Worm (Caenorhabditis elegans) whole organism, young adult: ENCODE results near the gene R07B1.13.

Source experiments
- F39B2.1 ChIP-seq: fragments of 200-800 bp; sonication (Bioruptor generic); IDR thresholded peaks from 2 replicates; pipeline ENCODE4 v1.3.6; 2022; ENCODE audit warnings: missing genetic modification reagents, missing genetic modification characterization, missing compliant biosample characterization
- F52B5.7 ChIP-seq: sonication (generic microtip); optimal IDR thresholded peaks from 2 replicates; lab custom pipeline; 2016; ENCODE audit warnings: mild to moderate bottlenecking, missing genetic modification characterization, missing compliant biosample characterization
- T26A5.8 ChIP-seq: sonication (generic microtip); optimal IDR thresholded peaks from 2 replicates; lab custom pipeline; 2016; ENCODE audit warnings: missing genetic modification characterization, missing compliant biosample characterization
- Y95B8A.8 ChIP-seq: fragments of 200-800 bp; sonication (Bioruptor generic); IDR thresholded peaks from 2 replicates; pipeline ENCODE4 v1.3.6; 2022; ENCODE audit warnings: missing genetic modification reagents, missing genetic modification characterization, missing compliant biosample characterization
- ZK185.1 ChIP-seq: sonication (generic microtip); optimal IDR thresholded peaks from 2 replicates; lab custom pipeline; 2016; ENCODE audit warnings: mild to moderate bottlenecking, missing genetic modification characterization, missing compliant biosample characterization; ENCODE audit not compliant: poor library complexity, severe bottlenecking
- atf-7 ChIP-seq: sonication (generic microtip); optimal IDR thresholded peaks from 2 replicates; lab custom pipeline; 2017; ENCODE audit warnings: mild to moderate bottlenecking, missing genetic modification characterization, missing compliant biosample characterization
- attf-3 ChIP-seq: fragments of 200-800 bp; sonication (Bioruptor generic); conservative IDR thresholded peaks from 2 replicates; pipeline ENCODE4 v1.3.6; 2022; ENCODE audit warnings: missing genetic modification reagents, missing genetic modification characterization, missing compliant biosample characterization
- ceh-40 ChIP-seq: fragments of 200-800 bp; sonication (Bioruptor generic); IDR thresholded peaks from 2 replicates; pipeline ENCODE4 v1.3.6; 2022; ENCODE audit warnings: missing genetic modification characterization, missing compliant biosample characterization
- egl-18 ChIP-seq: fragments of 200-800 bp; sonication (Bioruptor generic); IDR thresholded peaks from 2 replicates; pipeline ENCODE4 v1.3.6; 2022; ENCODE audit warnings: missing genetic modification reagents, missing genetic modification characterization, missing compliant biosample characterization
- hrde-1 ChIP-seq: sonication (generic microtip); optimal IDR thresholded peaks from 2 replicates; lab custom pipeline; 2016; ENCODE audit warnings: missing genetic modification characterization, mild to moderate bottlenecking, missing compliant biosample characterization, moderate library complexity, missing genotype, missing genetic modification reagents, borderline replicate concordance
- let-526 ChIP-seq: fragments of 200-800 bp; sonication (Bioruptor generic); IDR thresholded peaks from 2 replicates; pipeline ENCODE4 v1.3.6; 2022; ENCODE audit warnings: missing genetic modification reagents, missing genetic modification characterization, missing compliant biosample characterization
- let-607 ChIP-seq, 2 experiments: fragments of 200-800 bp in 1 of 2; sonication (Bioruptor generic) in 1 of 2; sonication (generic microtip) in 1 of 2; optimal IDR thresholded peaks; 2 replicates each; lab custom pipeline; 2016 to 2018; ENCODE audit warnings: mild to moderate bottlenecking in 2 of 2, missing compliant biosample characterization in 2 of 2, missing genetic modification characterization in 2 of 2, moderate library complexity in 2 of 2, missing genotype in 1 of 2
- nfya-1 ChIP-seq: sonication (generic microtip); optimal IDR thresholded peaks from 2 replicates; lab custom pipeline; 2017; ENCODE audit warnings: antibody characterized with exemption, missing compliant biosample characterization, missing genetic modification characterization, borderline replicate concordance; ENCODE audit not compliant: insufficient read depth
- nfya-2 ChIP-seq: fragments of 200-800 bp; sonication (Bioruptor generic); IDR thresholded peaks from 2 replicates; pipeline ENCODE4 v1.3.6; 2022; ENCODE audit warnings: missing genetic modification reagents, missing genetic modification characterization, missing compliant biosample characterization
- nhr-179 ChIP-seq: sonication (generic microtip); optimal IDR thresholded peaks from 2 replicates; lab custom pipeline; 2016; ENCODE audit warnings: mild to moderate bottlenecking, missing genetic modification characterization, missing compliant biosample characterization
- snpc-1.3 ChIP-seq: sonication (generic microtip); optimal IDR thresholded peaks from 2 replicates; lab custom pipeline; 2017; ENCODE audit warnings: missing genetic modification characterization, mild to moderate bottlenecking, missing compliant biosample characterization, antibody characterized with exemption, moderate library complexity, missing genotype, missing genetic modification reagents; ENCODE audit not compliant: insufficient read depth
- snpc-4 ChIP-seq, 5 experiments: fragments of 150-350 bp in 1 of 5; sonication (generic microtip) in 4 of 5; optimal IDR thresholded peaks; 2 replicates each; lab custom pipeline; 2014 to 2018; ENCODE audit warnings: missing genetic modification characterization in 5 of 5, missing biosample characterization in 3 of 5, antibody characterized with exemption in 2 of 5, mild to moderate bottlenecking in 2 of 5, missing compliant biosample characterization in 2 of 5, missing genotype in 2 of 5, moderate library complexity in 2 of 5, missing genetic modification reagents in 1 of 5
- unc-62 ChIP-seq: fragments of 150-350 bp; optimal IDR thresholded peaks from 2 replicates; lab custom pipeline; 2014; ENCODE audit warnings: missing biosample characterization, missing genetic modification reagents, missing genetic modification characterization
- xnd-1 ChIP-seq: sonication (generic microtip); optimal IDR thresholded peaks from 2 replicates; lab custom pipeline; 2016; ENCODE audit warnings: missing genotype, missing genetic modification reagents, missing genetic modification characterization, missing compliant biosample characterization
- ztf-18 ChIP-seq: sonication (generic microtip); optimal IDR thresholded peaks from 2 replicates; lab custom pipeline; 2016; ENCODE audit warnings: missing genotype, mild to moderate bottlenecking, missing genetic modification characterization, missing compliant biosample characterization
- ztf-22 ChIP-seq: fragments of 200-800 bp; sonication (Bioruptor generic); optimal IDR thresholded peaks from 2 replicates; lab custom pipeline; 2018; ENCODE audit warnings: mild to moderate bottlenecking, missing genetic modification characterization, moderate library complexity, missing compliant biosample characterization

Gene R07B1.13

ce11 chrX:9905840-9906239 lies 36.2 kb downstream of the R07B1.13 start, which contains the start of gene F21G4.5:
F21G4.5 (plus strand) TSS chrX:9906140.
- TF ChIP-seq ztf-18 (tag; lab: Kevin White, UChicago) = no peak
- no peak for TF ChIP-seq nfya-1
- no peak for TF ChIP-seq Y95B8A.8 (GFP tag; lab: Robert Waterston, UW)
- no peak for TF ChIP-seq ZK185.1 (tag; lab: Kevin White, UChicago)
- no peak for TF ChIP-seq nhr-179 (tag; lab: Kevin White, UChicago)
- no peak for TF ChIP-seq snpc-1.3
- no peak for TF ChIP-seq snpc-4 (GFP tag; optimal IDR thresholded peaks at IDR 0.05; lab: Kevin White, UChicago)
- no peak for TF ChIP-seq snpc-4 (tag; optimal IDR thresholded peaks at IDR 0.05; lab: Kevin White, UChicago)
- no peak for TF ChIP-seq attf-3 (GFP tag; lab: Robert Waterston, UW)
- TF ChIP-seq nfya-2 = no peak
- no peak for TF ChIP-seq atf-7 (tag; lab: Kevin White, UChicago)
- no peak for TF ChIP-seq hrde-1 (tag; lab: Kevin White, UChicago)
- TF ChIP-seq xnd-1 = no peak

ce11 chrX:9917362-9917761 lies 47.7 kb downstream of the R07B1.13 start, which contains the start of gene F21G4.6:
F21G4.6 (minus strand) TSS chrX:9917448.
- TF ChIP-seq ceh-40 (no peak), F52B5.7 (tag; lab: Kevin White, UChicago) (no peak), let-607 (tag; optimal IDR thresholded peaks at IDR 0.05; lab: Kevin White, UChicago) (peak in 1 of 2 experiments; percentile 4), nhr-179 (tag; lab: Kevin White, UChicago) (no peak)

ce11 chrX:9918997-9919396 lies 49.4 kb downstream of the R07B1.13 start, which contains the start of gene folr-1:
folr-1 (plus strand) TSS chrX:9919297.
- TF ChIP-seq F39B2.1 (GFP tag; lab: Robert Waterston, UW) (no peak), let-526 (GFP tag; lab: Robert Waterston, UW) (no peak), egl-18 (GFP tag; lab: Robert Waterston, UW) (no peak), ztf-22 (GFP tag; lab: Kevin White, UChicago) (no peak), ceh-40 (no peak), T26A5.8 (tag; lab: Kevin White, UChicago) (no peak), unc-62 (GFP tag; lab: Kevin White, UChicago) (no peak)
